Worm (Caenorhabditis elegans) whole organism, mixed stage, embryonic: ENCODE measurements around the gene nhr-8.

ENCODE experiments used
- bed-3 ChIP-seq: fragments of 200-800 bp; sonication (Bioruptor generic); optimal IDR thresholded peaks from 3 replicates; lab custom pipeline; 2018; ENCODE audit warnings: mild to moderate bottlenecking, missing genetic modification characterization, moderate library complexity, missing compliant biosample characterization
- cnd-1 ChIP-seq: fragments of 200-800 bp; sonication (Bioruptor generic); optimal IDR thresholded peaks from 2 replicates; lab custom pipeline; 2018; ENCODE audit warnings: mild to moderate bottlenecking, missing genetic modification characterization, missing compliant biosample characterization
- elt-3 ChIP-seq: fragments of 150-350 bp; optimal IDR thresholded peaks from 2 replicates; lab custom pipeline; 2014; ENCODE audit warnings: missing biosample characterization, missing genetic modification characterization
- lin-13 ChIP-seq: fragments of 150-350 bp; optimal IDR thresholded peaks from 2 replicates; lab custom pipeline; 2014; ENCODE audit warnings: missing biosample characterization, missing genetic modification characterization
- mep-1 ChIP-seq: fragments of 150-350 bp; optimal IDR thresholded peaks from 2 replicates; lab custom pipeline; 2017; ENCODE audit warnings: missing biosample characterization, missing genetic modification reagents, missing genetic modification characterization, inconsistent platforms
- nhr-237 ChIP-seq: fragments of 150-350 bp; optimal IDR thresholded peaks from 2 replicates; lab custom pipeline; 2014; ENCODE audit warnings: missing biosample characterization, missing genetic modification characterization
- nhr-76 ChIP-seq: sonication (generic microtip); optimal IDR thresholded peaks from 2 replicates; lab custom pipeline; 2017; ENCODE audit warnings: missing biosample characterization, missing genetic modification characterization
- snpc-4 ChIP-seq: fragments of 150-350 bp; optimal IDR thresholded peaks from 2 replicates; lab custom pipeline; 2014; ENCODE audit warnings: missing biosample characterization, missing genetic modification characterization
- ztf-11 ChIP-seq: fragments of 150-350 bp; optimal IDR thresholded peaks from 2 replicates; lab custom pipeline; 2014; ENCODE audit warnings: missing biosample characterization, missing genetic modification characterization

DNA sequence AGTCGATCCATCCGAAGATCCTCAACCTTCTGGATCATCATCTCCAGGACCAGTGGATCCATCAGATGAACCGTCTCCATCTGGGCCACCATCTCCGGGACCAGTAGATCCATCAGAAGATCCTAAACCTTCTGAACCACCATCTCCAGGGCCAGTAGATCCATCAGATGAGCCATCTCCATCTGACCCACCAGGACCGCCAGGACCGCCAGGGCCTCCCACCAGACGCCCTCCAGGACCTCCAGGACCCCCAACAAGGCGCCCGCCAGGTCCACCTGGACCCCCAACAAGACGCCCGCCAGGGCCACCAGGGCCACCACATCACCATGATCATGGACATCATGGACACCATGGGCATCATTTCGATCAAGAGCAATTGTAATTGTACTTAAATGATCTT is 16.5 kb downstream of the nhr-8 start:
- TF ChIP-seq snpc-4 (tag; lab: Kevin White, UChicago) (no peak), elt-3 (tag; lab: Kevin White, UChicago) (no peak), ztf-11 (tag; lab: Kevin White, UChicago) (no peak), bed-3 (GFP tag; lab: Kevin White, UChicago) (no peak), lin-13 (tag; lab: Kevin White, UChicago) (no peak), nhr-237 (tag; lab: Kevin White, UChicago) (no peak), nhr-76 (tag; lab: Kevin White, UChicago) (no peak), cnd-1 (tag; lab: Kevin White, UChicago) (no peak), mep-1 (tag; lab: Kevin White, UChicago) (no peak)
